Worm (Caenorhabditis elegans): ENCODE measurements around the gene D1005.5.

DNA sequence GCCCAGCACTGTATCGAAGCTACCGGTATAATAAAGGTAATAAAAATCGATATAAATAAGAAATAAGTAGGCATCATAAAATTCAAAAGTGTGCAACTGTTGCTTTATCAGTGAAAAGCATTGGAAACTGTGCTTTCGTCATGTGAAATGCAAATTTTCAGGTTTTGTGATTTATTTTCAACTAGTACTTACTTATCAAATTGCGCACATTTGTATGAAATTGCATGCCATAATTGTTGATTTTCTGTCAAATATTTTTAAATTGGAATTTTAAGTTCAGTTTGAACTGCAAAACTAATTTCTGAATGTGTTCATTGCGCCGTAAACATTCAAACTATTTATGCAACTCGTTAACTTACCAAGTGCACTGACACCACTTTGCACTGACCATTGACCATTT lies 12.9 kb upstream of the D1005.5 start, which contains the start of gene D1005.4:
- TF ChIP-seq dao-5 (tag; optimal IDR thresholded peaks at IDR 0.05) (no peak), him-1 (tag; optimal IDR thresholded peaks at IDR 0.05) (no peak), W03F9.2 (tag; optimal IDR thresholded peaks at IDR 0.05) (no peak)

All from whole organism, L4/young adult.